Fruit fly (Drosophila melanogaster): ENCODE data around the gene sfl.

DNA sequence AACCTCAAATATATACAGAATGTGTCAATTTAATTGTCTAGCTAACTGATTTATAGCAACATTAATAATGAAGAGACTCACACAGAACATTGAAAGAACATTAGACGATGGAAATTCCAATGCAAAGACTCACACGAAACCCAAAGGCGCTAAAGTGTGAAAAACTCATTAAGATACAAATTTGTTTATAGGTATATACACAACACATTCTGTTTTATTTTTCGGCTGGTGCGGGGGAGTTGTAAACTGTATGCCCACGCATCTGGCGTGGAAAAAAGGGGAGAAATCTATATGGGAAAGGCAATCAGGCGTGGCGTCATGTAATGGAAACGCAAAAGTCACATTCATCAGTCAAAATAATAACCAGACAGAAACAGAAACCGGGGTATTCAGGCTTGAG lies 24.2 kb downstream of the sfl start:
- TF ChIP-seq Vsx2 (GFP tag; optimal IDR thresholded peaks at IDR 0.05; ENCODE audit: partially characterized antibody) (no peak), dsf (GFP tag; optimal IDR thresholded peaks at IDR 0.05; ENCODE audit: borderline replicate concordance) (no peak), Rel (GFP tag; optimal IDR thresholded peaks at IDR 0.05) (no peak), Rel (tag; optimal IDR thresholded peaks at IDR 0.05) (no peak), N (GFP tag; optimal IDR thresholded peaks at IDR 0.05) (no peak), CrebA (GFP tag; optimal IDR thresholded peaks at IDR 0.05; ENCODE audit: borderline replicate concordance) (no peak), Hr78 (GFP tag; optimal IDR thresholded peaks at IDR 0.05) (no peak), pan (optimal IDR thresholded peaks at IDR 0.05) (no peak), sv (GFP tag; optimal IDR thresholded peaks at IDR 0.05) (no peak), Sp1 (GFP tag; optimal IDR thresholded peaks at IDR 0.05) (no peak)
